Worm (Caenorhabditis elegans) whole organism, late embryonic: Measurements from ENCODE around the gene ZK177.2.

Experiments used
- ama-1 ChIP-seq: fragments of 150-350 bp; optimal IDR thresholded peaks from 2 replicates; lab custom pipeline; 2014
- ceh-19 ChIP-seq: fragments of 200-800 bp; sonication (Bioruptor generic); optimal IDR thresholded peaks from 2 replicates; lab custom pipeline; 2018; ENCODE audit warnings: mild to moderate bottlenecking, missing genetic modification characterization, missing compliant biosample characterization
- ceh-2 ChIP-seq: sonication (generic microtip); optimal IDR thresholded peaks from 2 replicates; lab custom pipeline; 2016; ENCODE audit warnings: missing genotype, missing genetic modification characterization, missing compliant biosample characterization
- ceh-34 ChIP-seq: sonication (generic microtip); optimal IDR thresholded peaks from 2 replicates; lab custom pipeline; 2016; ENCODE audit warnings: mild to moderate bottlenecking, missing genetic modification characterization, missing compliant biosample characterization
- hlh-30 ChIP-seq: sonication (generic microtip); optimal IDR thresholded peaks from 2 replicates; lab custom pipeline; 2017; ENCODE audit warnings: antibody characterized with exemption, missing genetic modification characterization, missing compliant biosample characterization; ENCODE audit not compliant: insufficient read depth
- lin-11 ChIP-seq: fragments of 200-800 bp; sonication (Bioruptor generic); optimal IDR thresholded peaks from 2 replicates; lab custom pipeline; 2018; ENCODE audit warnings: mild to moderate bottlenecking, missing genetic modification characterization, missing compliant biosample characterization
- pqm-1 ChIP-seq: sonication (generic microtip); optimal IDR thresholded peaks from 2 replicates; lab custom pipeline; 2016; ENCODE audit warnings: missing genetic modification characterization, missing compliant biosample characterization
- rnt-1 ChIP-seq: sonication (generic microtip); optimal IDR thresholded peaks from 2 replicates; lab custom pipeline; 2016; ENCODE audit warnings: missing genetic modification characterization, missing compliant biosample characterization
- unc-86 ChIP-seq: sonication (generic microtip); optimal IDR thresholded peaks from 2 replicates; lab custom pipeline; 2016; ENCODE audit warnings: missing genetic modification characterization, missing compliant biosample characterization

ce11 chrII:5505820-5506287, 13.2 kb upstream of the ZK177.2 start, which contains the start of gene npp-24:
- TF ChIP-seq hlh-30 (tag; lab: Kevin White, UChicago) (no peak), ceh-2 (tag; lab: Kevin White, UChicago) (no peak), rnt-1 (tag; lab: Kevin White, UChicago) (no peak), pqm-1 (tag; lab: Kevin White, UChicago) (no peak), ceh-19 (GFP tag; lab: Kevin White, UChicago) (no peak), ceh-34 (no peak), unc-86 (no peak), lin-11 (no peak), ama-1 (no peak)
